Worm (Caenorhabditis elegans) whole organism, late embryonic: ENCODE results near the gene sqst-1.

Source experiments
- C08G9.2 ChIP-seq: sonication (generic microtip); optimal IDR thresholded peaks from 2 replicates; lab custom pipeline; 2016; ENCODE audit warnings: mild to moderate bottlenecking, missing genetic modification characterization, moderate library complexity, missing compliant biosample characterization
- C38D4.7 ChIP-seq: fragments of 200-800 bp; sonication (Bioruptor generic); optimal IDR thresholded peaks from 2 replicates; lab custom pipeline; 2018; ENCODE audit warnings: mild to moderate bottlenecking, missing genetic modification characterization, moderate library complexity, missing compliant biosample characterization
- F13H6.1 ChIP-seq: sonication (generic microtip); optimal IDR thresholded peaks from 2 replicates; lab custom pipeline; 2016; ENCODE audit warnings: missing genetic modification characterization, missing compliant biosample characterization
- K09A11.1 ChIP-seq: sonication (generic microtip); optimal IDR thresholded peaks from 2 replicates; lab custom pipeline; 2017; ENCODE audit warnings: antibody characterized with exemption, mild to moderate bottlenecking, missing genetic modification characterization, missing compliant biosample characterization; ENCODE audit not compliant: insufficient read depth
- T23F11.4 ChIP-seq: fragments of 200-800 bp; sonication (Bioruptor generic); optimal IDR thresholded peaks from 2 replicates; lab custom pipeline; 2018; ENCODE audit warnings: mild to moderate bottlenecking, missing genetic modification characterization, missing compliant biosample characterization
- Y22D7AL.16 ChIP-seq: sonication (generic microtip); optimal IDR thresholded peaks from 2 replicates; lab custom pipeline; 2016; ENCODE audit warnings: missing genetic modification characterization, missing compliant biosample characterization
- ahr-1 ChIP-seq: sonication (generic microtip); optimal IDR thresholded peaks from 2 replicates; lab custom pipeline; 2016; ENCODE audit warnings: missing genetic modification characterization, missing compliant biosample characterization
- ama-1 ChIP-seq: fragments of 150-350 bp; optimal IDR thresholded peaks from 2 replicates; lab custom pipeline; 2014
- ceh-19 ChIP-seq: fragments of 200-800 bp; sonication (Bioruptor generic); optimal IDR thresholded peaks from 2 replicates; lab custom pipeline; 2018; ENCODE audit warnings: mild to moderate bottlenecking, missing genetic modification characterization, missing compliant biosample characterization
- ceh-24 ChIP-seq: sonication (generic microtip); optimal IDR thresholded peaks from 2 replicates; lab custom pipeline; 2016; ENCODE audit warnings: mild to moderate bottlenecking, missing genetic modification characterization, missing compliant biosample characterization
- ceh-30 ChIP-seq: fragments of 150-350 bp; optimal IDR thresholded peaks from 2 replicates; lab custom pipeline; 2014; ENCODE audit warnings: missing biosample characterization, missing genetic modification characterization
- ceh-31 ChIP-seq: sonication (generic microtip); optimal IDR thresholded peaks from 2 replicates; lab custom pipeline; 2016; ENCODE audit warnings: missing genetic modification characterization, missing compliant biosample characterization
- ceh-45 ChIP-seq: fragments of 200-800 bp; sonication (Bioruptor generic); IDR thresholded peaks from 2 replicates; pipeline ENCODE4 v1.3.6; 2022; ENCODE audit warnings: missing genetic modification reagents, missing genetic modification characterization, missing compliant biosample characterization
- ceh-6 ChIP-seq: fragments of 200-800 bp; sonication (Bioruptor generic); optimal IDR thresholded peaks from 2 replicates; lab custom pipeline; 2018; ENCODE audit warnings: mild to moderate bottlenecking, missing genetic modification characterization, missing compliant biosample characterization
- ceh-9 ChIP-seq: sonication (generic microtip); optimal IDR thresholded peaks from 2 replicates; lab custom pipeline; 2016; ENCODE audit warnings: mild to moderate bottlenecking, missing genetic modification characterization, inconsistent platforms, missing compliant biosample characterization
- elt-2 ChIP-seq: sonication (generic microtip); optimal IDR thresholded peaks from 2 replicates; lab custom pipeline; 2016; ENCODE audit warnings: missing genetic modification reagents, missing genetic modification characterization, missing compliant biosample characterization
- ets-4 ChIP-seq: sonication (generic microtip); optimal IDR thresholded peaks from 2 replicates; lab custom pipeline; 2016; ENCODE audit warnings: missing genetic modification characterization, missing compliant biosample characterization
- eyg-1 ChIP-seq: sonication (generic microtip); optimal IDR thresholded peaks from 2 replicates; lab custom pipeline; 2016; ENCODE audit warnings: missing genotype, missing genetic modification characterization, missing compliant biosample characterization
- fax-1 ChIP-seq: sonication (generic microtip); optimal IDR thresholded peaks from 2 replicates; lab custom pipeline; 2016; ENCODE audit warnings: missing genotype, missing genetic modification characterization, missing compliant biosample characterization
- fkh-10 ChIP-seq: fragments of 150-350 bp; optimal IDR thresholded peaks from 2 replicates; lab custom pipeline; 2014; ENCODE audit warnings: missing biosample characterization, missing genetic modification reagents, missing genetic modification characterization
- fkh-6 ChIP-seq: sonication (generic microtip); optimal IDR thresholded peaks from 2 replicates; lab custom pipeline; 2016; ENCODE audit warnings: missing genetic modification characterization, missing compliant biosample characterization
- gmeb-2 ChIP-seq: sonication (generic microtip); optimal IDR thresholded peaks from 2 replicates; lab custom pipeline; 2016; ENCODE audit warnings: missing genetic modification characterization, inconsistent platforms, missing compliant biosample characterization
- hlh-15 ChIP-seq: sonication (generic microtip); optimal IDR thresholded peaks from 2 replicates; lab custom pipeline; 2016; ENCODE audit warnings: missing genetic modification characterization, missing compliant biosample characterization
- hlh-6 ChIP-seq: sonication (generic microtip); optimal IDR thresholded peaks from 2 replicates; lab custom pipeline; 2016; ENCODE audit warnings: missing genotype, missing genetic modification characterization, missing compliant biosample characterization
- lim-6 ChIP-seq: sonication (generic microtip); optimal IDR thresholded peaks from 2 replicates; lab custom pipeline; 2016; ENCODE audit warnings: missing genetic modification characterization, missing compliant biosample characterization
- lin-11 ChIP-seq: fragments of 200-800 bp; sonication (Bioruptor generic); optimal IDR thresholded peaks from 2 replicates; lab custom pipeline; 2018; ENCODE audit warnings: mild to moderate bottlenecking, missing genetic modification characterization, missing compliant biosample characterization
- nfya-1 ChIP-seq: sonication (generic microtip); optimal IDR thresholded peaks from 2 replicates; lab custom pipeline; 2017; ENCODE audit warnings: missing genetic modification characterization, mild to moderate bottlenecking, missing compliant biosample characterization, antibody characterized with exemption, moderate library complexity
- npax-4 ChIP-seq: sonication (generic microtip); optimal IDR thresholded peaks from 2 replicates; lab custom pipeline; 2016; ENCODE audit warnings: missing genetic modification characterization, missing compliant biosample characterization
- pat-9 ChIP-seq: fragments of 200-800 bp; sonication (Bioruptor generic); optimal IDR thresholded peaks from 2 replicates; lab custom pipeline; 2018; ENCODE audit warnings: mild to moderate bottlenecking, missing genetic modification characterization, moderate library complexity, missing compliant biosample characterization
- pax-1 ChIP-seq: fragments of 150-350 bp; optimal IDR thresholded peaks from 2 replicates; lab custom pipeline; 2014; ENCODE audit warnings: missing biosample characterization, missing genetic modification characterization
- pha-2 ChIP-seq: sonication (generic microtip); optimal IDR thresholded peaks from 2 replicates; lab custom pipeline; 2017; ENCODE audit warnings: mild to moderate bottlenecking, missing genetic modification characterization, missing compliant biosample characterization
- pha-4 ChIP-seq: fragments of 150-350 bp; optimal IDR thresholded peaks from 2 replicates; lab custom pipeline; 2018; ENCODE audit warnings: missing biosample characterization, missing genetic modification reagents, missing genetic modification characterization
- ref-2 ChIP-seq: sonication (generic microtip); optimal IDR thresholded peaks from 2 replicates; lab custom pipeline; 2016; ENCODE audit warnings: missing genetic modification characterization, missing compliant biosample characterization
- sdc-2 ChIP-seq: sonication (generic microtip); optimal IDR thresholded peaks from 2 replicates; lab custom pipeline; 2016; ENCODE audit warnings: missing genotype, missing genetic modification characterization, missing compliant biosample characterization
- syd-9 ChIP-seq: sonication (generic microtip); optimal IDR thresholded peaks from 2 replicates; lab custom pipeline; 2016; ENCODE audit warnings: mild to moderate bottlenecking, missing genetic modification characterization, moderate library complexity, missing compliant biosample characterization
- tbx-2 ChIP-seq: sonication (generic microtip); optimal IDR thresholded peaks from 2 replicates; lab custom pipeline; 2016; ENCODE audit warnings: missing genetic modification characterization, missing compliant biosample characterization
- tbx-7 ChIP-seq: sonication (generic microtip); optimal IDR thresholded peaks from 2 replicates; lab custom pipeline; 2016; ENCODE audit warnings: missing genotype, missing genetic modification characterization, missing compliant biosample characterization
- ttx-3 ChIP-seq: sonication (generic microtip); optimal IDR thresholded peaks from 2 replicates; lab custom pipeline; 2016; ENCODE audit warnings: missing genetic modification reagents, missing genetic modification characterization, missing compliant biosample characterization
- unc-3 ChIP-seq, 2 experiments: fragments of 200-800 bp in 1 of 2; sonication (Bioruptor generic) in 1 of 2; sonication (generic microtip) in 1 of 2; conservative IDR thresholded peaks in 1 of 2; optimal IDR thresholded peaks in 1 of 2; 2 replicates each; pipeline versions ENCODE4 v1.3.6 to Lab custom; 2016 to 2022; ENCODE audit warnings: missing compliant biosample characterization in 2 of 2, missing genetic modification characterization in 2 of 2, missing genetic modification reagents in 1 of 2
- unc-55 ChIP-seq: sonication (generic microtip); optimal IDR thresholded peaks from 2 replicates; lab custom pipeline; 2017; ENCODE audit warnings: missing biosample characterization, missing genetic modification reagents, missing genetic modification characterization
- unc-86 ChIP-seq: sonication (generic microtip); optimal IDR thresholded peaks from 2 replicates; lab custom pipeline; 2016; ENCODE audit warnings: missing genetic modification characterization, missing compliant biosample characterization
- ztf-16 ChIP-seq: sonication (generic microtip); optimal IDR thresholded peaks from 2 replicates; lab custom pipeline; 2017; ENCODE audit warnings: missing genetic modification characterization, missing compliant biosample characterization

sqst-1 gene

DNA sequence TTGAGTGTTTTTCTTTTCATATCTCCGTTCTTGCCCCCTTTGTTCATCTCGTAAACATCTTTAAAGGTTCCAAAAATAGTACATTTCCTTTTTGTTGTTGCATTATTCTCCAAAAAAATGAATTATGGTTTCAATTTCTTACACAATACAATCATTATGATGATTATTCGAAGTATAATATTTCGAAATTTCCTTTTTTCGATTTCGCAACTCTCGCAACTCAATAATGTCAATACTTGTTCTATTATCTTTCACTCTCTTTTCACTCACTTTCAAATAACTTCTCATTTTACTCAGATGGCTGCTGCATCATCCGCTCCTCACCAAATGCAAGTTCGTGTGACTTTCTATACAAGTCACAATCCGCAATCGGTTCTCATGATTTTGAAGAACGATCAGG, at the start of gene sqst-1:
sqst-1 (plus strand) TSS at position 298 of the 400 bp plus-strand sequence.
- no peak for TF ChIP-seq pax-1 (tag; lab: Kevin White, UChicago)
- no peak for TF ChIP-seq sdc-2 (tag; lab: Kevin White, UChicago)
- no peak for TF ChIP-seq ama-1 (lab: Kevin White, UChicago)

DNA sequence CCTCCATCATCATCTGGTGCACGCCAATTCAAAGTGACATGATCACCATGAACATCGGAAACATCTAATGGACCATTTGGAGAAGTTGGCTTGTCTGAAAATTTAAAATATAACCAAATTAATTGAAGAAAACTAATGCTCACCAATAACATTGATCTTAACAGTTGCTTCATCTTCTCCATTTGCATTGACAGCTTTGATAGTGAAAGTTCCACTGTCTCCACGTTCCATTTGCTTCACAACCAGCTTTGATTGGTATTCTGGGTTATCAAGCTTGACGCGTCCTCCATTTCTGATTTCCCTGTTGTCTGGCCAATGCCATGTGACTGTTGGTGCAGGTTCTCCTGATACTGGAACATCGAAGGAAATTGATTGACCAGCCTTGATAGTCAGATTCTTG, 47.7 kb upstream of the sqst-1 start:
- TF ChIP-seq nfya-1 (tag; lab: Kevin White, UChicago) (no peak), unc-86 (no peak), ceh-6 (GFP tag; lab: Kevin White, UChicago) (no peak), unc-3 (GFP tag; conservative IDR thresholded peaks at IDR 0.05; lab: Robert Waterston, UW) (no peak), unc-3 (tag; optimal IDR thresholded peaks at IDR 0.05; lab: Kevin White, UChicago) (no peak), ceh-31 (tag; lab: Kevin White, UChicago) (no peak), C08G9.2 (tag; lab: Kevin White, UChicago) (no peak), lim-6 (tag; lab: Kevin White, UChicago) (no peak), T23F11.4 (GFP tag; lab: Kevin White, UChicago) (no peak), ttx-3 (tag; lab: Kevin White, UChicago) (no peak), ets-4 (tag; lab: Kevin White, UChicago) (no peak), hlh-6 (tag; lab: Kevin White, UChicago) (no peak), K09A11.1 (tag; lab: Kevin White, UChicago) (no peak)

DNA sequence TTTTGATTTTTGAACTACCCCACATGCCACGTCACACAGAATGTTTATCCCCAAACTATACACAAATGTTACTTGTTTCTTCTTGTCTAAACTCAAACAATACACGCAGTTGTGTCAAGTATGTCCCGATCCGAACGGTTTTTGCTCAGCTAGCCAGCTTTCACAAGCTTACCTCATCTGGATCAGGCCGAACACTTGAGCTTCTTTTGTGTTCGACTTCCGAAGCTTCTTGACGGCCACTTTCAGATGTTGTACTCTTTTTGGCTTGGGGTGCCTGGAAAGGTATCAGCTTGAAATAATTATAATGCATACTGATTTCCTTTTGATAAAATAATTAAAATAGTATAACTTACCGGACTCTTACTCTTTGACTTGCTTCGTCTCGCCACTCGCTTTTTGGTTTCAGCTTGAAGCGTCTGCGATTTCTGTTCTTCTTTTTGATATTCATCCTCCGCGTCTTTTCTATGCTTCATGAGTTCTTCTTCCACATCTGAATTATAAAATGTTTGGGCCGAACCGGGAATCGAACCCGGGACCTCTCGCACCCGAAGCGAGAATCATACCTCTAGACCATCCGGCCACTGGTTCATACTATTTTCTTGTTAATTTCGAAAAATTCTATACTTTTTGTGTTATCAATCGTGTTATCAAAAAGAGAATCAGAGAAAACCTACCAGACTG, 28.9 kb upstream of the sqst-1 start:
- TF ChIP-seq fkh-10 (GFP tag; lab: Kevin White, UChicago) (no peak), Y22D7AL.16 (tag; lab: Kevin White, UChicago) (no peak), pha-2 (no peak), ahr-1 (tag; lab: Kevin White, UChicago) (no peak), pat-9 (tag; lab: Kevin White, UChicago) (no peak), ceh-24 (tag; lab: Kevin White, UChicago) (no peak), F13H6.1 (tag; lab: Kevin White, UChicago) (no peak)

DNA sequence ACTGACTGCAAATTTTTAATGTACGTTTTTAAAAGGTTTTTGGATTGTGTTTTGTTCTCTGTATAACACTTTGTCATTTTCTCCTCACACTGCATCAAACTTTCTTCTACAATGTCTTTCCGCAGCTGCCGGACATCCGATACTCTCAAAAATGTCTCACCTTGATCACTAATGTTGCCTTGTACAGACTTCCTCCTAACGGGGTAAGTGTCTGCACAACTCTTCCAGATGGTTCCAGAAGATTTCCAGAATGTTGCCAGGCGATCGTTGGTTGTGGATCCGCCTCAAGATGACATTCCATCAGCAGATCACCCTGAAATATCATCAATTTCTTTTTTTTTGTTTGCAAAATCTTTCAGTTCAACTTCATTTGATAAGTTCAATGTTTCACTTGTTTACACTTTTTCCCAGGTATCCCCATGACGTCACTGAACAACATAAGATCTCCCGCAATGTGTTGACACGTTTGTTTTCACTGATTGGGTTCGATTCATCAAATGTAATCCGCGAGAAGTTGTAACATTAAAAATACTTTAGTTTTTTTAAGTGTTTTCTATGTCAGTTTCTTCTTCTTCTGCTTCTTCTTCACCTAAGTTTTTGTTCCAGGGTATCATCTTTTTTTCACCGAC, 24.9 kb upstream of the sqst-1 start:
- no peak for TF ChIP-seq ceh-30 (tag; lab: Kevin White, UChicago)
- no peak for TF ChIP-seq lin-11 (tag; lab: Kevin White, UChicago)
- no peak for TF ChIP-seq ref-2 (tag; lab: Kevin White, UChicago)

DNA sequence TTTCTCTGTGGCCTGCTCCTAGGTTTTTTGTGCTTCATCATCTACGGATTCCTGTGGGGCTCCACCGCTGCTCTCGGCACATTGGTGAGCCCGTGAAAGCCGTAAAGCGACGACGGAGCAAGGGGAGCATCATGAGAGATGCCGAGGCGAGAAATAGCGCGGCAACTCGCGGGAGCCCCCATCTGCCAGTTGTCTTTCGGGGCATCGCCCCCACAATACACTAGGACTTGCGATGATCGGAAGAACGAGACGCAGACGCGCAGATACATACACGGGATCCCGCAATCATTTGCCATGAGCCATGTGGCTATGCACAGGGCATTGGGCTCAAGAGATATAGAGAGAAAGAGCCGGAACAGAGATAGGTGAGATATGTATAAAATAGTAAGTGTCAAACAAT, 23.7 kb upstream of the sqst-1 start:
- TF ChIP-seq fax-1 (no peak), hlh-15 (tag; lab: Kevin White, UChicago) (no peak), T23F11.4 (GFP tag; lab: Kevin White, UChicago) (no peak), pha-2 (no peak), C38D4.7 (GFP tag; lab: Kevin White, UChicago) (no peak), tbx-7 (tag; lab: Kevin White, UChicago) (no peak), gmeb-2 (tag; lab: Kevin White, UChicago) (no peak), pha-4 (tag; lab: Kevin White, UChicago) (no peak), ref-2 (tag; lab: Kevin White, UChicago) (no peak), ztf-16 (tag; lab: Kevin White, UChicago) (no peak), elt-2 (no peak), K09A11.1 (tag; lab: Kevin White, UChicago) (no peak), ceh-30 (tag; lab: Kevin White, UChicago) (no peak), ceh-19 (GFP tag; lab: Kevin White, UChicago) (no peak), fkh-6 (tag; lab: Kevin White, UChicago) (no peak), tbx-2 (tag; lab: Kevin White, UChicago) (peak; percentile 38), eyg-1 (tag; lab: Kevin White, UChicago) (no peak), npax-4 (tag; lab: Kevin White, UChicago) (no peak), ceh-9 (tag; lab: Kevin White, UChicago) (no peak), ets-4 (tag; lab: Kevin White, UChicago) (no peak), ama-1 (lab: Kevin White, UChicago) (no peak), ceh-45 (GFP tag; lab: Robert Waterston, UW) (no peak), ceh-24 (tag; lab: Kevin White, UChicago) (no peak), syd-9 (tag; lab: Kevin White, UChicago) (peak; percentile 48), unc-55 (peak; percentile 45)
